Fruit fly (Drosophila melanogaster): ENCODE results near the gene sstn.

The sstn gene

DNA sequence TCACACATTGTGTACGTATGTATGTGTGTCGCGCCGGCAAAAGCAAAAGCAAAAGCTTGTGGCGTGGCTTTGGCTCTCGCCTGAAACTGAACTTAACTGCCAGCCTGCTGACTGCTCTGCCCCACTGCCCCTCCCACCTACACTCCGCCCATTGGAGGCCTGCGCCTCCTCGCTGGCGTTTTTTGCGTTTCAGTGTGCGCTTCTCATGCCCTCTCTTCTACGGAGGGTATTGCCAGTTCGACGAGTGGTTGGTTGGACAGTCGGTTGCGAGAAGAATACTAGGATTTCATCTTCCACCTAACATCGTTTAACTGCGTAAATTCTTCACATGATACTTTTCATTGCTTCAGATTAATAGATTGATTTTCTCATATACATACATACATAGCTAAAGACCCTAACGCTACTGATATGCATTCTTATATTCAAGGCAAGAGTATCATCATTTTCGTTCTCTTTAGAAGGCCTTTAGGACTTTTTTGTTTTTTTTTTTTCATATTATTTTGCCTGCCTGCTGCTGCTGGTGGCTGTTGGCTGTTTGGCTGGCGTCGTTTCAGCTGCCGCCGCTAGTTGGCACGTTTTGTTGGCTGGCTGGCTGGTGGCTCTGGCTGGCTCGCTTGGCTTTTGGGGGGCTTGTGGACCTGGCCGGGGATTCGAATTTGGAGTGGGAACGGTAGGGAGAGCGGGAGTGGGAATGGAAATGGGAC, 10.5 kb upstream of the sstn start (continued):
- TF ChIP-seq CG4404 (GFP tag; IDR thresholded peaks at IDR 0.05) (peak; percentile 44; the same call in 1 of the 2 replicates), CG11085 (GFP tag; IDR thresholded peaks at IDR 0.05) (no peak), ase (GFP tag; IDR thresholded peaks at IDR 0.05) (no peak), br (optimal IDR thresholded peaks at IDR 0.05) (no peak), pzg (GFP tag; optimal IDR thresholded peaks at IDR 0.05) (no peak), CG5953 (GFP tag; IDR thresholded peaks at IDR 0.05) (peak; percentile 13; the same call in 1 of the 2 replicates), Tbp (GFP tag; optimal IDR thresholded peaks at IDR 0.05) (no peak), corto (GFP tag; optimal IDR thresholded peaks at IDR 0.05) (peak; percentile 55), CG6791 (GFP tag; IDR thresholded peaks at IDR 0.05; ENCODE audit: partially characterized antibody) (no peak), p53 (GFP tag; optimal IDR thresholded peaks at IDR 0.05) (no peak), CG12299 (tag; optimal IDR thresholded peaks at IDR 0.05) (no peak), pb (GFP tag; optimal IDR thresholded peaks at IDR 0.05) (peak; percentile 50), gce (GFP tag; IDR thresholded peaks at IDR 0.05) (0 out of 3 replicates have a peak, but pooled peaks have one; percentile 5), NC2α (GFP tag; optimal IDR thresholded peaks at IDR 0.05) (no peak), Lim3 (GFP tag; IDR thresholded peaks at IDR 0.05) (no peak), Dll (GFP tag; IDR thresholded peaks at IDR 0.05; ENCODE audit: partially characterized antibody) (0 out of 4 replicates have a peak, but pooled peaks have one; percentile 3), Bdp1 (GFP tag; optimal IDR thresholded peaks at IDR 0.05) (peak; percentile 25), sqz (GFP tag; optimal IDR thresholded peaks at IDR 0.05) (peak; percentile 86), CG10979 (tag; optimal IDR thresholded peaks at IDR 0.05) (peak; percentile 27), sd (tag; optimal IDR thresholded peaks at IDR 0.05) (no peak), Sry-δ (GFP tag; optimal IDR thresholded peaks at IDR 0.05) (peak; percentile 17), CG9797 (GFP tag; optimal IDR thresholded peaks at IDR 0.05) (no peak), CG9932 (GFP tag; IDR thresholded peaks at IDR 0.05) (peak; percentile 60), CG31441 (GFP tag; IDR thresholded peaks at IDR 0.05) (peak; percentile 55), BtbVII (GFP tag; optimal IDR thresholded peaks at IDR 0.05) (peak; percentile 27), CG5180 (GFP tag; optimal IDR thresholded peaks at IDR 0.05) (peak; percentile 50), Ets65A (GFP tag) (peak; percentile 97), CG13624 (GFP tag; optimal IDR thresholded peaks at IDR 0.05) (peak; percentile 74), dpn (GFP tag; optimal IDR thresholded peaks at IDR 0.05) (peak; percentile 57 to 78), CG6854 (GFP tag; optimal IDR thresholded peaks at IDR 0.05) (peak; percentile 76), CoRest (tag; optimal IDR thresholded peaks at IDR 0.05) (peak; percentile 72), CG17829 (tag; optimal IDR thresholded peaks at IDR 0.05) (peak; percentile 53), CG4617 (GFP tag; optimal IDR thresholded peaks at IDR 0.05; ENCODE audit: borderline replicate concordance) (no peak), wek (GFP tag; optimal IDR thresholded peaks at IDR 0.05) (no peak), Side (GFP tag; optimal IDR thresholded peaks at IDR 0.05) (peak; percentile 18), CG10654 (GFP tag; optimal IDR thresholded peaks at IDR 0.05) (peak; percentile 9), Oli (tag; optimal IDR thresholded peaks at IDR 0.05) (peak; percentile 66), CG12071 (GFP tag; optimal IDR thresholded peaks at IDR 0.05) (peak; percentile 32), Hey (tag; optimal IDR thresholded peaks at IDR 0.05) (no peak), lmd (GFP tag; IDR thresholded peaks at IDR 0.05) (peak; percentile 68), gsb (GFP tag; IDR thresholded peaks at IDR 0.05) (no peak), Antp (GFP tag; optimal IDR thresholded peaks at IDR 0.05) (peak; percentile 72), Oaz (GFP tag; IDR thresholded peaks at IDR 0.05) (0 out of 2 replicates have a peak, but pooled peaks have one; percentile 32), D19A (tag; optimal IDR thresholded peaks at IDR 0.05) (peak; percentile 95), sug (tag; optimal IDR thresholded peaks at IDR 0.05) (peak; percentile 7), zfh1 (GFP tag; IDR thresholded peaks at IDR 0.05) (no peak; the same call in 2 of the 3 replicates), CG9437 (GFP tag; optimal IDR thresholded peaks at IDR 0.05) (peak; percentile 32), dimm (GFP tag; IDR thresholded peaks at IDR 0.05) (no peak), nau (GFP tag; optimal IDR thresholded peaks at IDR 0.05) (peak; percentile 10), hkb (optimal IDR thresholded peaks at IDR 0.05) (no peak), hkb (GFP tag; IDR thresholded peaks at IDR 0.05) (peak; percentile 53)
